Worm (Caenorhabditis elegans) whole organism, late embryonic: ENCODE data around the gene lipl-6.

Source experiments
- F13H6.1 ChIP-seq: sonication (generic microtip); optimal IDR thresholded peaks from 2 replicates; lab custom pipeline; 2016; ENCODE audit warnings: missing genetic modification characterization, missing compliant biosample characterization
- K09A11.1 ChIP-seq: sonication (generic microtip); optimal IDR thresholded peaks from 2 replicates; lab custom pipeline; 2017; ENCODE audit warnings: antibody characterized with exemption, mild to moderate bottlenecking, missing genetic modification characterization, missing compliant biosample characterization; ENCODE audit not compliant: insufficient read depth
- ahr-1 ChIP-seq: sonication (generic microtip); optimal IDR thresholded peaks from 2 replicates; lab custom pipeline; 2016; ENCODE audit warnings: missing genetic modification characterization, missing compliant biosample characterization
- ceh-18 ChIP-seq: sonication (generic microtip); optimal IDR thresholded peaks from 2 replicates; lab custom pipeline; 2016; ENCODE audit warnings: missing genetic modification characterization, missing compliant biosample characterization
- ceh-2 ChIP-seq: sonication (generic microtip); optimal IDR thresholded peaks from 2 replicates; lab custom pipeline; 2016; ENCODE audit warnings: missing genotype, missing genetic modification characterization, missing compliant biosample characterization
- ceh-31 ChIP-seq: sonication (generic microtip); optimal IDR thresholded peaks from 2 replicates; lab custom pipeline; 2016; ENCODE audit warnings: missing genetic modification characterization, missing compliant biosample characterization
- ceh-34 ChIP-seq: sonication (generic microtip); optimal IDR thresholded peaks from 2 replicates; lab custom pipeline; 2016; ENCODE audit warnings: mild to moderate bottlenecking, missing genetic modification characterization, missing compliant biosample characterization
- ceh-45 ChIP-seq: fragments of 200-800 bp; sonication (Bioruptor generic); IDR thresholded peaks from 2 replicates; pipeline ENCODE4 v1.3.6; 2022; ENCODE audit warnings: missing genetic modification reagents, missing genetic modification characterization, missing compliant biosample characterization
- elt-2 ChIP-seq: sonication (generic microtip); optimal IDR thresholded peaks from 2 replicates; lab custom pipeline; 2016; ENCODE audit warnings: missing genetic modification reagents, missing genetic modification characterization, missing compliant biosample characterization
- ets-4 ChIP-seq: sonication (generic microtip); optimal IDR thresholded peaks from 2 replicates; lab custom pipeline; 2016; ENCODE audit warnings: missing genetic modification characterization, missing compliant biosample characterization
- eyg-1 ChIP-seq: sonication (generic microtip); optimal IDR thresholded peaks from 2 replicates; lab custom pipeline; 2016; ENCODE audit warnings: missing genotype, missing genetic modification characterization, missing compliant biosample characterization
- fax-1 ChIP-seq: sonication (generic microtip); optimal IDR thresholded peaks from 2 replicates; lab custom pipeline; 2016; ENCODE audit warnings: missing genotype, missing genetic modification characterization, missing compliant biosample characterization
- fkh-10 ChIP-seq: fragments of 150-350 bp; optimal IDR thresholded peaks from 2 replicates; lab custom pipeline; 2014; ENCODE audit warnings: missing biosample characterization, missing genetic modification reagents, missing genetic modification characterization
- gmeb-2 ChIP-seq: sonication (generic microtip); optimal IDR thresholded peaks from 2 replicates; lab custom pipeline; 2016; ENCODE audit warnings: missing genetic modification characterization, inconsistent platforms, missing compliant biosample characterization
- hlh-15 ChIP-seq: sonication (generic microtip); optimal IDR thresholded peaks from 2 replicates; lab custom pipeline; 2016; ENCODE audit warnings: missing genetic modification characterization, missing compliant biosample characterization
- lim-6 ChIP-seq: sonication (generic microtip); optimal IDR thresholded peaks from 2 replicates; lab custom pipeline; 2016; ENCODE audit warnings: missing genetic modification characterization, missing compliant biosample characterization
- lin-11 ChIP-seq: fragments of 200-800 bp; sonication (Bioruptor generic); optimal IDR thresholded peaks from 2 replicates; lab custom pipeline; 2018; ENCODE audit warnings: mild to moderate bottlenecking, missing genetic modification characterization, missing compliant biosample characterization
- madf-2 ChIP-seq: sonication (generic microtip); optimal IDR thresholded peaks from 2 replicates; lab custom pipeline; 2017; ENCODE audit warnings: missing genetic modification characterization, missing compliant biosample characterization
- nhr-232 ChIP-seq: sonication (generic microtip); optimal IDR thresholded peaks from 2 replicates; lab custom pipeline; 2016; ENCODE audit warnings: missing genetic modification characterization, missing compliant biosample characterization
- npax-4 ChIP-seq: sonication (generic microtip); optimal IDR thresholded peaks from 2 replicates; lab custom pipeline; 2016; ENCODE audit warnings: missing genetic modification characterization, missing compliant biosample characterization
- odd-2 ChIP-seq: sonication (generic microtip); optimal IDR thresholded peaks from 2 replicates; lab custom pipeline; 2017; ENCODE audit warnings: antibody characterized with exemption, mild to moderate bottlenecking, missing genetic modification characterization, missing compliant biosample characterization
- pat-9 ChIP-seq: fragments of 200-800 bp; sonication (Bioruptor generic); optimal IDR thresholded peaks from 2 replicates; lab custom pipeline; 2018; ENCODE audit warnings: mild to moderate bottlenecking, missing genetic modification characterization, moderate library complexity, missing compliant biosample characterization
- pha-4 ChIP-seq: fragments of 150-350 bp; optimal IDR thresholded peaks from 2 replicates; lab custom pipeline; 2018; ENCODE audit warnings: missing biosample characterization, missing genetic modification reagents, missing genetic modification characterization
- pqm-1 ChIP-seq: sonication (generic microtip); optimal IDR thresholded peaks from 2 replicates; lab custom pipeline; 2016; ENCODE audit warnings: missing genetic modification characterization, missing compliant biosample characterization
- pros-1 ChIP-seq: fragments of 150-350 bp; optimal IDR thresholded peaks from 2 replicates; lab custom pipeline; 2014; ENCODE audit warnings: missing biosample characterization, missing genetic modification reagents, missing genetic modification characterization
- ref-2 ChIP-seq: sonication (generic microtip); optimal IDR thresholded peaks from 2 replicates; lab custom pipeline; 2016; ENCODE audit warnings: missing genetic modification characterization, missing compliant biosample characterization
- rnt-1 ChIP-seq: sonication (generic microtip); optimal IDR thresholded peaks from 2 replicates; lab custom pipeline; 2016; ENCODE audit warnings: missing genetic modification characterization, missing compliant biosample characterization
- sdc-2 ChIP-seq: sonication (generic microtip); optimal IDR thresholded peaks from 2 replicates; lab custom pipeline; 2016; ENCODE audit warnings: missing genotype, missing genetic modification characterization, missing compliant biosample characterization
- sox-4 ChIP-seq: sonication (generic microtip); optimal IDR thresholded peaks from 2 replicates; lab custom pipeline; 2017; ENCODE audit warnings: mild to moderate bottlenecking, missing genetic modification characterization, inconsistent platforms, missing compliant biosample characterization
- tbx-7 ChIP-seq: sonication (generic microtip); optimal IDR thresholded peaks from 2 replicates; lab custom pipeline; 2016; ENCODE audit warnings: missing genotype, missing genetic modification characterization, missing compliant biosample characterization
- unc-42 ChIP-seq: sonication (generic microtip); optimal IDR thresholded peaks from 2 replicates; lab custom pipeline; 2016; ENCODE audit warnings: missing genotype, missing genetic modification characterization, missing compliant biosample characterization
- unc-55 ChIP-seq: sonication (generic microtip); optimal IDR thresholded peaks from 2 replicates; lab custom pipeline; 2017; ENCODE audit warnings: missing biosample characterization, missing genetic modification reagents, missing genetic modification characterization
- zip-5 ChIP-seq: sonication (generic microtip); optimal IDR thresholded peaks from 2 replicates; lab custom pipeline; 2016; ENCODE audit warnings: missing genetic modification characterization, missing compliant biosample characterization
- ztf-16 ChIP-seq: sonication (generic microtip); optimal IDR thresholded peaks from 2 replicates; lab custom pipeline; 2017; ENCODE audit warnings: missing genetic modification characterization, missing compliant biosample characterization

Gene lipl-6

DNA sequence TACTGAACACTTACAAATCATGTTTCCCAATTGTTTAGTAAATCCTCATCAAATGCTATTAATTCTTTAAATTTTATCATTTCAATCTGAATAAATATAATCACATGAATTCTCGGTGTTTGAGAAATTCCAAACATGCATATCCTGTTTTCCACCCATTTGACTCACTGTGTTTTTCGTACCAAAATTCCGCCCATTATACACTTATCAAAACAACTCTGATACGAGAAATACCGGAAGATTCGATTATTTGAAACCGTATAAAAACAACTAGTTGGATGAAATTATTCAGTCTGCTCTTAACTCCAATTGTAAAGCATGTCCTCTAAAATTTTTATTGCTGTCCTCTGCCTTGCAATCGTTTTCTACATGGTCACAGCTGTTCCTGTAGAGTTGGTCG is 14.1 kb upstream of the lipl-6 start, which contains the start of gene Y57E12B.1:
TSS of gene Y57E12B.1 (plus strand) at position 301 of the 400 bp plus-strand sequence.
- no peak for TF ChIP-seq ceh-18 (tag; lab: Kevin White, UChicago)
- TF ChIP-seq gmeb-2 (tag; lab: Kevin White, UChicago): no peak
- no peak for TF ChIP-seq hlh-15 (tag; lab: Kevin White, UChicago)
- TF ChIP-seq ztf-16 (tag; lab: Kevin White, UChicago): no peak

DNA sequence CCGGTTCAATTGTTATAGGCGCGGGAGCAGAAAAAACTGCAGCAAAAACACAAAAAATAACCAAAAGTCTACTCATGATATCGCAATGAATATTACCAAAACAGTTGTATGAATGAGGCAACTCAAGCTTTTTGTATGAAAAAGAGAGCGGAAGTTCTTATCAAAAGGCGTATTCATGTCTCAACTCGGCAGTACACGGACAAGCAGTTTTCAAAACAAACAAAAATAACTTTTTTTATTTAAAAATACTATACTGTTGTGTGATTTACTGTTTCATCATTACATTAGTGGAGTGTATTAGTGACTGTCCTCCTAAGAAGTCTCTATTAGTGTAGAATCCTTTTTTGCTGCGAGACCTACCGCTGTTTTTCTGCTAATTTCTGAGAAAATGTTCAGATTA is 13.3 kb upstream of the lipl-6 start, which contains the start of gene Y57E12B.4:
TSS of gene Y57E12B.4 (minus strand) at position 101 of the 400 bp plus-strand sequence.
- TF ChIP-seq ceh-2 (tag; lab: Kevin White, UChicago) (no peak), npax-4 (tag; lab: Kevin White, UChicago) (no peak), ceh-45 (GFP tag; lab: Robert Waterston, UW) (no peak), sdc-2 (tag; lab: Kevin White, UChicago) (no peak), ahr-1 (tag; lab: Kevin White, UChicago) (no peak), odd-2 (tag; lab: Kevin White, UChicago) (no peak), unc-42 (tag; lab: Kevin White, UChicago) (no peak), madf-2 (tag; lab: Kevin White, UChicago) (no peak), ceh-34 (no peak), gmeb-2 (tag; lab: Kevin White, UChicago) (no peak), tbx-7 (no peak), fkh-10 (GFP tag; lab: Kevin White, UChicago) (no peak), ref-2 (tag; lab: Kevin White, UChicago) (no peak), pqm-1 (no peak), pha-4 (tag; lab: Kevin White, UChicago) (no peak)

ce11 chrV:6935878-6936277 is 1.8 kb upstream of the lipl-6 start, which contains the start of gene Y57E12B.10:
TSS of gene Y57E12B.10 (minus strand) at chrV:6935978.
- TF ChIP-seq lin-11 (no peak), zip-5 (tag; lab: Kevin White, UChicago) (no peak), unc-55 (GFP tag; lab: Kevin White, UChicago) (no peak), nhr-232 (no peak), lim-6 (tag; lab: Kevin White, UChicago) (no peak), elt-2 (tag; lab: Kevin White, UChicago) (no peak), K09A11.1 (tag; lab: Kevin White, UChicago) (no peak), fkh-10 (GFP tag; lab: Kevin White, UChicago) (no peak), pros-1 (tag; lab: Kevin White, UChicago) (no peak), ceh-31 (tag; lab: Kevin White, UChicago) (no peak), F13H6.1 (tag; lab: Kevin White, UChicago) (no peak), ets-4 (tag; lab: Kevin White, UChicago) (no peak), ceh-45 (GFP tag; lab: Robert Waterston, UW) (no peak), eyg-1 (no peak), hlh-15 (tag; lab: Kevin White, UChicago) (no peak), fax-1 (tag; lab: Kevin White, UChicago) (no peak), sox-4 (tag; lab: Kevin White, UChicago) (no peak)

DNA sequence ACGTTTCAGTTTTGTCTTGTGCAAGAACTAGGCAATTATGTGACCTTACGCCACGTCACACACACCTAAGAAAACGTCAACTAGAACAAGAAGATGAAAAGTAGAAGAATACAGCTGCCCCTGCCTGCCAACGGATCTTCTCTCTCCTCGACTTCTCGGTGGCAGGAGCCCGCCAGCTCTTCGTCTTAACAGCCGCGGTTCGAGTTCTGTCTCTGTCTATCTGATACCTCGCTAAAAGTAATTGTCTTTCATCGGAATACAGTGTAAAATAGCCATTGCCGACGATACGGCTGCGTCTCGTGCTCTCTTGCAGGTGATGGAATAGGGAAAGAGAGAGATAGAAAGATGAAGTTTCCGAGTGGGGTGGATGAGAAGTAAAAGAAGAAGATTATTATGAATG is 3.8 kb downstream of the lipl-6 start:
- TF ChIP-seq ceh-18 (tag; lab: Kevin White, UChicago) (peak; percentile 46), rnt-1 (tag; lab: Kevin White, UChicago) (peak; percentile 34), unc-55 (GFP tag; lab: Kevin White, UChicago) (peak; percentile 58), ceh-31 (tag; lab: Kevin White, UChicago) (no peak), eyg-1 (no peak), pat-9 (tag; lab: Kevin White, UChicago) (peak; percentile 27)
- TF ChIP-seq, all 69 proteins: peak for 4

- no peak for TF ChIP-seq pqm-1
- TF ChIP-seq ceh-45 (GFP tag; lab: Robert Waterston, UW): no peak
Measured at ce11 chrV:6928938-6929337, 5.2 kb downstream of the lipl-6 start, which contains the start of gene unc-68. TSS of gene unc-68 (minus strand) at chrV:6929038.
